Worm (Caenorhabditis elegans): ENCODE results near the gene lact-7.

- TF ChIP-seq C08G9.2 (tag; optimal IDR thresholded peaks at IDR 0.05) (no peak), nhr-11 (tag; optimal IDR thresholded peaks at IDR 0.05) (no peak), elt-4 (tag; optimal IDR thresholded peaks at IDR 0.05) (no peak), rnt-1 (tag; optimal IDR thresholded peaks at IDR 0.05) (no peak), ahr-1 (tag; optimal IDR thresholded peaks at IDR 0.05) (no peak), ceh-18 (tag; optimal IDR thresholded peaks at IDR 0.05) (no peak), tbx-2 (tag; optimal IDR thresholded peaks at IDR 0.05) (no peak), hlh-8 (tag; optimal IDR thresholded peaks at IDR 0.05) (no peak), pqm-1 (tag; optimal IDR thresholded peaks at IDR 0.05) (no peak)
Observed at ce11 chrX:11765860-11766259, 7.0 kb downstream of the lact-7 start.
